Worm (Caenorhabditis elegans): Measurements from ENCODE around the gene acdh-8.

acdh-8 gene

ce11 chrII:5799553-5799952 lies 5.3 kb downstream of the acdh-8 start, which contains the start of gene K05F1.8:
Gene K05F1.8, minus strand, starts transcription at chrII:5799653.
- no peak for TF ChIP-seq lin-35 (GFP tag; optimal IDR thresholded peaks at IDR 0.05)
- TF ChIP-seq zip-4 (GFP tag; optimal IDR thresholded peaks at IDR 0.05), result no peak
- no peak for TF ChIP-seq nhr-19 (GFP tag; conservative IDR thresholded peaks at IDR 0.05)
- TF ChIP-seq sox-4 (tag; optimal IDR thresholded peaks at IDR 0.05), result no peak
- TF ChIP-seq unc-130 (tag; optimal IDR thresholded peaks at IDR 0.05), result no peak
- no peak for TF ChIP-seq zag-1 (tag; optimal IDR thresholded peaks at IDR 0.05)
- TF ChIP-seq fos-1 (tag; optimal IDR thresholded peaks at IDR 0.05), result no peak
- no peak for TF ChIP-seq snu-23 (GFP tag; optimal IDR thresholded peaks at IDR 0.05)
- no peak for TF ChIP-seq alr-1 (tag; optimal IDR thresholded peaks at IDR 0.05; ENCODE audit: borderline replicate concordance)
- TF ChIP-seq hpl-2 (GFP tag; optimal IDR thresholded peaks at IDR 0.05), result no peak
- TF ChIP-seq pqm-1 (tag; optimal IDR thresholded peaks at IDR 0.05), result no peak
- TF ChIP-seq nhr-28 (tag; optimal IDR thresholded peaks at IDR 0.05), result no peak
- TF ChIP-seq ets-5 (GFP tag; IDR thresholded peaks at IDR 0.05), result no peak

- TF ChIP-seq nhr-84 (tag; optimal IDR thresholded peaks at IDR 0.05) (no peak), isw-1 (GFP tag; IDR thresholded peaks at IDR 0.05) (no peak)
Measured at ce11 chrII:5801075-5801474, 6.8 kb downstream of the acdh-8 start, which contains the start of the genes K05F1.9 and K05F1.1. Gene K05F1.9, minus strand, starts transcription at chrII:5801175. Gene K05F1.1, plus strand, starts transcription at chrII:5801382.

ce11 chrII:5804288-5804687 lies 10.0 kb downstream of the acdh-8 start:
- TF ChIP-seq mdl-1 (tag; optimal IDR thresholded peaks at IDR 0.05), result no peak
- no peak for TF ChIP-seq mep-1 (tag; optimal IDR thresholded peaks at IDR 0.05)

ce11 chrII:5805303-5805702 lies 11.0 kb downstream of the acdh-8 start, which contains the start of gene K05F1.10:
Gene K05F1.10, minus strand, starts transcription at chrII:5805473.
- TF ChIP-seq efl-1 (optimal IDR thresholded peaks at IDR 0.05) (no peak), efl-1 (GFP tag; optimal IDR thresholded peaks at IDR 0.05 in 1 of 2) (peak in 1 of 2 experiments; percentile 51), nhr-11 (tag; optimal IDR thresholded peaks at IDR 0.05) (no peak), lin-14 (GFP tag; optimal IDR thresholded peaks at IDR 0.05) (no peak), alr-1 (tag; optimal IDR thresholded peaks at IDR 0.05; ENCODE audit: borderline replicate concordance) (no peak), unc-130 (tag; optimal IDR thresholded peaks at IDR 0.05) (no peak), elt-2 (tag; optimal IDR thresholded peaks at IDR 0.05) (peak; percentile 64), rnt-1 (tag; optimal IDR thresholded peaks at IDR 0.05) (no peak), ceh-90 (tag; optimal IDR thresholded peaks at IDR 0.05) (no peak), snpc-4 (tag; optimal IDR thresholded peaks at IDR 0.05) (no peak), isw-1 (GFP tag; IDR thresholded peaks at IDR 0.05) (no peak)

- TF ChIP-seq elt-2 (tag; optimal IDR thresholded peaks at IDR 0.05) (peak; percentile 84), nhr-84 (tag; optimal IDR thresholded peaks at IDR 0.05) (no peak), efl-1 (optimal IDR thresholded peaks at IDR 0.05) (no peak), efl-1 (GFP tag; optimal IDR thresholded peaks at IDR 0.05 in 1 of 2) (peak in 1 of 2 experiments; percentile 84)
Measured at ce11 chrII:5806563-5806962, 12.3 kb downstream of the acdh-8 start.

ce11 chrII:5810230-5810629 lies 15.9 kb downstream of the acdh-8 start, which contains the start of the genes msp-64 and ZK1248.5:
Gene msp-64, minus strand, starts transcription at chrII:5810330.
Gene ZK1248.5, plus strand, starts transcription at chrII:5810514.
- TF ChIP-seq xbp-1 (tag; optimal IDR thresholded peaks at IDR 0.05) (no peak), zag-1 (tag; optimal IDR thresholded peaks at IDR 0.05) (no peak), fkh-4 (tag; optimal IDR thresholded peaks at IDR 0.05; ENCODE audit: borderline replicate concordance) (no peak), tlp-1 (tag; optimal IDR thresholded peaks at IDR 0.05) (no peak), lin-35 (GFP tag; optimal IDR thresholded peaks at IDR 0.05) (no peak), fkh-10 (GFP tag; optimal IDR thresholded peaks at IDR 0.05) (no peak), nhr-20 (tag; optimal IDR thresholded peaks at IDR 0.05) (no peak), pqm-1 (tag; optimal IDR thresholded peaks at IDR 0.05) (no peak), ceh-90 (tag; optimal IDR thresholded peaks at IDR 0.05) (no peak), lin-39 (tag; optimal IDR thresholded peaks at IDR 0.05) (no peak), mab-9 (GFP tag; IDR thresholded peaks at IDR 0.05) (no peak), lir-3 (tag; optimal IDR thresholded peaks at IDR 0.05; ENCODE audit: poor library complexity) (no peak), ceh-63 (GFP tag; optimal IDR thresholded peaks at IDR 0.05) (no peak), nhr-28 (tag; optimal IDR thresholded peaks at IDR 0.05) (no peak)

Data from whole organism, L1 larva.